Worm (Caenorhabditis elegans): ENCODE data around the gene E01B7.2.

DNA sequence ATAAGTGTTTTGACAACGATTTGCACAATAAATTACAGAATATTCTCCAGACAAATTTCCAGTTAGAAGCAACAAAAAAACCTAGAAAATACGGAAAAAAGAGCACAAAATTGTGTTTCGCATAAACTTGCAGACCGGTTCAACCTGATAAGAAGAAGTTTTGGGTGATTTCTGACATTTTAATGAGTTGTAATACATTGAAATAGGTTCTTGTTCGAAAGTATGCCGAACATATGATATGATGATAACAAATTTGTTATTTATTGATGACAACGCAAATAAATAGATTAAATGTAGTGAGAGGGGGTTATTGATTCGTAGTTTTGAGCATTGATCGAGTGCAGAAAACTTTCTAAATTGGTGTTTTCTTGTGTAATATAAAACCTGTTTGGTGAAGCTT, 30.3 kb upstream of the E01B7.2 start:
- TF ChIP-seq ztf-23 (GFP tag; IDR thresholded peaks at IDR 0.05) (no peak), tab-1 (GFP tag; IDR thresholded peaks at IDR 0.05) (no peak), flt-1 (GFP tag; IDR thresholded peaks at IDR 0.05) (no peak), klf-2 (GFP tag; conservative IDR thresholded peaks at IDR 0.05) (no peak), med-1 (GFP tag; optimal IDR thresholded peaks at IDR 0.05; ENCODE audit: insufficient read depth) (no peak), ztf-29 (GFP tag; IDR thresholded peaks at IDR 0.05) (no peak), ref-1 (GFP tag; conservative IDR thresholded peaks at IDR 0.05) (no peak)
